Fruit fly (Drosophila melanogaster) whole organism, adult: ENCODE results near the gene VhaAC39-1.
A peak's percentile ranks its signal among the peaks of the same experiment; 100 is the strongest.

ENCODE experiments used
- CG11617 ChIP-seq: fragments of 200-800 bp; sonication (Bioruptor generic); optimal IDR thresholded peaks from 2 replicates; lab custom pipeline; 2017; ENCODE audit warnings: mild to moderate bottlenecking, missing biosample characterization, missing genetic modification reagents, missing genetic modification characterization
- CG1620 ChIP-seq: fragments of 200-800 bp; sonication (Bioruptor generic); optimal IDR thresholded peaks from 2 replicates; lab custom pipeline; 2016; ENCODE audit warnings: missing biosample characterization, missing genetic modification characterization
- CG33017 ChIP-seq: fragments of 200-800 bp; sonication (Bioruptor generic); optimal IDR thresholded peaks from 2 replicates; lab custom pipeline; 2018; ENCODE audit warnings: missing biosample characterization, mild to moderate bottlenecking, missing genetic modification characterization, moderate library complexity
- CG5204 ChIP-seq: fragments of 200-800 bp; sonication (Bioruptor generic); optimal IDR thresholded peaks from 2 replicates; lab custom pipeline; 2016; ENCODE audit warnings: missing biosample characterization, missing genetic modification characterization
- CG7045 ChIP-seq: fragments of 200-800 bp; sonication (Bioruptor generic); optimal IDR thresholded peaks from 2 replicates; lab custom pipeline; 2017; ENCODE audit warnings: missing biosample characterization, mild to moderate bottlenecking, missing genetic modification characterization
- CG7101 ChIP-seq: fragments of 200-800 bp; sonication (Bioruptor generic); optimal IDR thresholded peaks from 2 replicates; lab custom pipeline; 2018; ENCODE audit warnings: missing biosample characterization, mild to moderate bottlenecking, missing genetic modification characterization, moderate library complexity
- Clk ChIP-seq: fragments of 200-800 bp; sonication (Bioruptor generic); optimal IDR thresholded peaks from 2 replicates; lab custom pipeline; 2017; ENCODE audit warnings: missing biosample characterization, missing genetic modification characterization
- Hr96 ChIP-seq: fragments of 200-800 bp; sonication (Bioruptor generic); optimal IDR thresholded peaks from 2 replicates; lab custom pipeline; 2016; ENCODE audit warnings: missing biosample characterization, missing genetic modification characterization
- Mnt ChIP-seq: fragments of 200-800 bp; sonication (Bioruptor generic); optimal IDR thresholded peaks from 2 replicates; lab custom pipeline; 2016; ENCODE audit warnings: missing biosample characterization, mild to moderate bottlenecking, missing genetic modification characterization
- cnc ChIP-seq, 2 experiments: fragments of >200 bp; optimal IDR thresholded peaks; 2 replicates each; lab custom pipeline; 2017
- kay ChIP-seq: fragments of 200-800 bp; sonication (Bioruptor generic); peaks from one replicate; lab custom pipeline; 2016; ENCODE audit warnings: missing biosample characterization, missing genetic modification characterization, borderline replicate concordance
- ovo ChIP-seq: fragments of 200-800 bp; sonication (Bioruptor generic); optimal IDR thresholded peaks from 2 replicates; lab custom pipeline; 2016; ENCODE audit warnings: missing biosample characterization, missing genetic modification characterization

dm6 chrX:3867782-3868181 lies 12.8 kb upstream of the VhaAC39-1 start:
- TF ChIP-seq kay, result no peak
- TF ChIP-seq CG5204 (GFP tag; lab: Kevin White, UChicago), result no peak
- TF ChIP-seq cnc (optimal IDR thresholded peaks at IDR 0.05; lab: Kevin White, UChicago), result no peak
- no peak for TF ChIP-seq Clk (GFP tag; lab: Kevin White, UChicago)
- no peak for TF ChIP-seq CG1620 (GFP tag; lab: Kevin White, UChicago)
- no peak for TF ChIP-seq CG33017 (tag; lab: Kevin White, UChicago)
- no peak for TF ChIP-seq Mnt (GFP tag; lab: Kevin White, UChicago)
- peak; percentile 87 for TF ChIP-seq ovo (GFP tag; lab: Kevin White, UChicago)
- TF ChIP-seq CG7045 (GFP tag; lab: Kevin White, UChicago), result no peak
- TF ChIP-seq CG11617 (GFP tag; lab: Kevin White, UChicago), result no peak
- TF ChIP-seq Hr96 (GFP tag; lab: Kevin White, UChicago), result no peak
- no peak for TF ChIP-seq CG7101 (tag; lab: Kevin White, UChicago)
